Fruit fly (Drosophila melanogaster) whole organism, wandering third instar larva: ENCODE results near the gene CG31816.

Source experiments
- Abd-B ChIP-seq: fragments of >200 bp; optimal IDR thresholded peaks from 2 replicates; lab custom pipeline; 2017; ENCODE audit warnings: missing biosample characterization, missing genetic modification characterization
- CG32264 ChIP-seq: fragments of 200-800 bp; sonication (Bioruptor generic); optimal IDR thresholded peaks from 2 replicates; lab custom pipeline; 2016; ENCODE audit warnings: missing biosample characterization, missing genetic modification characterization
- CG9705 ChIP-seq: fragments of 200-800 bp; sonication (Bioruptor generic); optimal IDR thresholded peaks from 2 replicates; lab custom pipeline; 2018; ENCODE audit warnings: missing biosample characterization, mild to moderate bottlenecking, missing genetic modification characterization
- CrebA ChIP-seq: fragments of 200-800 bp; sonication (Bioruptor generic); optimal IDR thresholded peaks from 2 replicates; lab custom pipeline; 2016; ENCODE audit warnings: missing biosample characterization, mild to moderate bottlenecking, missing genetic modification characterization, borderline replicate concordance
- Dfd ChIP-seq: fragments of >200 bp; optimal IDR thresholded peaks from 2 replicates; lab custom pipeline; 2017; ENCODE audit warnings: missing biosample characterization, missing genetic modification characterization
- Dif ChIP-seq: fragments of 200-275, 200-300 bp; sonication (Bioruptor generic); optimal IDR thresholded peaks from 2 replicates; lab custom pipeline; 2018; ENCODE audit warnings: missing biosample characterization, missing genetic modification characterization; ENCODE audit not compliant: partially characterized antibody
- GATAd ChIP-seq: sonication (Bioruptor generic); optimal IDR thresholded peaks from 2 replicates; lab custom pipeline; 2016; ENCODE audit warnings: missing biosample characterization, missing genetic modification characterization
- HLH106 ChIP-seq: fragments of 200-800 bp; optimal IDR thresholded peaks from 3 replicates; lab custom pipeline; 2019; ENCODE audit warnings: missing biosample characterization, mild to moderate bottlenecking, missing genetic modification characterization, moderate library complexity
- Hnf4 ChIP-seq: fragments of 200-800 bp; sonication (Bioruptor generic); optimal IDR thresholded peaks from 2 replicates; lab custom pipeline; 2016; ENCODE audit warnings: missing biosample characterization, mild to moderate bottlenecking, missing genetic modification characterization
- Hr78 ChIP-seq: fragments of >200 bp; optimal IDR thresholded peaks from 2 replicates; lab custom pipeline; 2017; ENCODE audit warnings: missing biosample characterization, missing genetic modification characterization
- Hr83 ChIP-seq: fragments of 200-300 bp; sonication (Bioruptor generic); optimal IDR thresholded peaks from 2 replicates; lab custom pipeline; 2016; ENCODE audit warnings: missing biosample characterization, mild to moderate bottlenecking, missing genetic modification characterization, moderate library complexity; ENCODE audit not compliant: poor library complexity, severe bottlenecking
- Jra ChIP-seq: sonication (Bioruptor generic); optimal IDR thresholded peaks from 2 replicates; lab custom pipeline; 2016; ENCODE audit warnings: missing biosample characterization, missing genetic modification characterization
- Mio ChIP-seq: sonication (Bioruptor generic); optimal IDR thresholded peaks from 2 replicates; lab custom pipeline; 2016; ENCODE audit warnings: missing biosample characterization, missing genetic modification characterization
- Myc ChIP-seq: fragments of >200 bp; optimal IDR thresholded peaks from 2 replicates; lab custom pipeline; 2017
- N ChIP-seq: fragments of >200 bp; optimal IDR thresholded peaks from 2 replicates; lab custom pipeline; 2018; ENCODE audit warnings: missing biosample characterization, missing external identifiers, missing genetic modification characterization
- OdsH ChIP-seq: fragments of 200-800 bp; sonication (Bioruptor generic); optimal IDR thresholded peaks from 2 replicates; lab custom pipeline; 2016; ENCODE audit warnings: missing biosample characterization, mild to moderate bottlenecking, missing genetic modification characterization
- Rel ChIP-seq, 2 experiments: fragments of 200-800 bp; sonication (Bioruptor generic) in 1 of 2; optimal IDR thresholded peaks; 2 replicates in 1 of 2; 3 replicates in 1 of 2; lab custom pipeline; 2016 to 2019; ENCODE audit warnings: mild to moderate bottlenecking in 2 of 2, missing biosample characterization in 2 of 2, missing genetic modification characterization in 2 of 2, moderate library complexity in 1 of 2
- Sp1 ChIP-seq: fragments of 200-800 bp; sonication (Bioruptor generic); optimal IDR thresholded peaks from 3 replicates; lab custom pipeline; 2019; ENCODE audit warnings: missing biosample characterization, mild to moderate bottlenecking, missing genetic modification characterization, moderate library complexity
- Vsx2 ChIP-seq: fragments of 200-300, 225-300 bp; sonication (Bioruptor generic); optimal IDR thresholded peaks from 2 replicates; lab custom pipeline; 2018; ENCODE audit warnings: missing biosample characterization, missing genetic modification characterization; ENCODE audit not compliant: partially characterized antibody
- br ChIP-seq: fragments of 200-800 bp; sonication (Bioruptor generic); optimal IDR thresholded peaks from 2 replicates; lab custom pipeline; 2016; ENCODE audit warnings: missing biosample characterization, missing genetic modification characterization
- brk ChIP-seq: fragments of 200-800 bp; sonication (Bioruptor generic); optimal IDR thresholded peaks from 2 replicates; lab custom pipeline; 2016; ENCODE audit warnings: missing biosample characterization, mild to moderate bottlenecking, missing genetic modification characterization
- dl ChIP-seq, 2 experiments: fragments of 175-275, 200-275 bp in 1 of 2; fragments of 200-275 bp in 1 of 2; sonication (Bioruptor generic); optimal IDR thresholded peaks; lab custom pipeline; 2018; ENCODE audit warnings: mild to moderate bottlenecking in 2 of 2, missing biosample characterization in 2 of 2, missing genetic modification characterization in 2 of 2, moderate library complexity in 2 of 2; ENCODE audit not compliant: partially characterized antibody in 2 of 2, insufficient read depth in 1 of 2
- dmrt93B ChIP-seq: fragments of 200-800 bp; sonication (Bioruptor generic); optimal IDR thresholded peaks from 2 replicates; lab custom pipeline; 2018; ENCODE audit warnings: missing biosample characterization, mild to moderate bottlenecking, missing genetic modification characterization
- dsf ChIP-seq: sonication (Bioruptor generic); optimal IDR thresholded peaks from 2 replicates; lab custom pipeline; 2016; ENCODE audit warnings: missing biosample characterization, missing genetic modification characterization, borderline replicate concordance
- ey ChIP-seq: fragments of 200-800 bp; sonication (Bioruptor generic); optimal IDR thresholded peaks from 2 replicates; lab custom pipeline; 2016; ENCODE audit warnings: missing biosample characterization, missing genetic modification characterization
- foxo ChIP-seq, 2 experiments: fragments of 200-800 bp; sonication (Bioruptor generic); optimal IDR thresholded peaks; 2 replicates in 1 of 2; 3 replicates in 1 of 2; lab custom pipeline; 2016 to 2017; ENCODE audit warnings: missing biosample characterization in 2 of 2, missing genetic modification characterization in 2 of 2
- fru ChIP-seq: fragments of 200-800 bp; sonication (Bioruptor generic); optimal IDR thresholded peaks from 3 replicates; lab custom pipeline; 2016; ENCODE audit warnings: missing biosample characterization, mild to moderate bottlenecking, missing genetic modification characterization
- h ChIP-seq: fragments of 200-800 bp; sonication (Bioruptor generic); optimal IDR thresholded peaks from 3 replicates; lab custom pipeline; 2016; ENCODE audit warnings: missing biosample characterization, mild to moderate bottlenecking, missing genetic modification characterization
- jim ChIP-seq: fragments of 175-275, 200-325 bp; sonication (Bioruptor generic); optimal IDR thresholded peaks from 2 replicates; lab custom pipeline; 2016; ENCODE audit warnings: missing biosample characterization, mild to moderate bottlenecking, missing genetic modification characterization
- lola ChIP-seq: fragments of >200 bp; optimal IDR thresholded peaks from 2 replicates; lab custom pipeline; 2017; ENCODE audit warnings: missing biosample characterization, missing genetic modification characterization
- pan ChIP-seq: fragments of >200 bp; optimal IDR thresholded peaks from 2 replicates; lab custom pipeline; 2017
- psq ChIP-seq: fragments of 200-800 bp; sonication (Bioruptor generic); optimal IDR thresholded peaks from 3 replicates; lab custom pipeline; 2017; ENCODE audit warnings: missing biosample characterization, mild to moderate bottlenecking, missing genetic modification characterization, moderate library complexity
- rgr ChIP-seq: fragments of 200-800 bp; sonication (Bioruptor generic); optimal IDR thresholded peaks from 3 replicates; lab custom pipeline; 2016; ENCODE audit warnings: missing biosample characterization, mild to moderate bottlenecking, missing genetic modification characterization
- sage ChIP-seq: fragments of 200-800 bp; sonication (Bioruptor generic); optimal IDR thresholded peaks from 2 replicates; lab custom pipeline; 2016; ENCODE audit warnings: missing biosample characterization, mild to moderate bottlenecking, missing genetic modification characterization
- sv ChIP-seq: fragments of 200-800 bp; sonication (Bioruptor generic); optimal IDR thresholded peaks from 3 replicates; lab custom pipeline; 2016; ENCODE audit warnings: missing biosample characterization, missing genetic modification characterization
- tai ChIP-seq: sonication (Bioruptor generic); optimal IDR thresholded peaks from 2 replicates; lab custom pipeline; 2016; ENCODE audit warnings: missing biosample characterization, missing genetic modification characterization
- usp ChIP-seq: fragments of >200 bp; optimal IDR thresholded peaks from 2 replicates; lab custom pipeline; 2017; ENCODE audit warnings: missing biosample characterization, missing genetic modification characterization
- woc ChIP-seq: sonication (Bioruptor generic); optimal IDR thresholded peaks from 2 replicates; lab custom pipeline; 2016; ENCODE audit warnings: missing biosample characterization, mild to moderate bottlenecking, missing genetic modification characterization

Gene CG31816

dm6 chr2L:16590345-16591107 is 48.2 kb downstream of the CG31816 start:
- no peak for TF ChIP-seq Rel (GFP tag; optimal IDR thresholded peaks at IDR 0.05; lab: Kevin White, UChicago)
- peak; percentile 68 for TF ChIP-seq Rel (tag; optimal IDR thresholded peaks at IDR 0.05; lab: Kevin White, UChicago)
- no peak for TF ChIP-seq foxo (GFP tag; optimal IDR thresholded peaks at IDR 0.05; lab: Kevin White, UChicago)

dm6 chr2L:16591480-16591879 is 49.1 kb downstream of the CG31816 start:
- TF ChIP-seq Sp1 (GFP tag; lab: Kevin White, UChicago) (peak; percentile 35), Vsx2 (no peak), woc (GFP tag; lab: Kevin White, UChicago) (no peak), sv (GFP tag; lab: Kevin White, UChicago) (no peak), HLH106 (tag; lab: Kevin White, UChicago) (peak; percentile 6)

dm6 chr2L:16591934-16592333 is 49.6 kb downstream of the CG31816 start:
- TF ChIP-seq usp (GFP tag; lab: Kevin White, UChicago) (no peak), Dif (GFP tag; lab: Kevin White, UChicago) (no peak), psq (GFP tag; lab: Kevin White, UChicago) (peak; percentile 24), h (GFP tag; lab: Kevin White, UChicago) (peak; percentile 69), dl (GFP tag; optimal IDR thresholded peaks at IDR 0.05; lab: Kevin White, UChicago; ENCODE audit: insufficient read depth in 1 of 2, partially characterized antibody in 2 of 2) (no peak), jim (no peak), GATAd (GFP tag; lab: Kevin White, UChicago) (no peak), Hnf4 (GFP tag; lab: Kevin White, UChicago) (peak; percentile 37), Sp1 (GFP tag; lab: Kevin White, UChicago) (no peak), OdsH (peak; percentile 42), fru (GFP tag; lab: Kevin White, UChicago) (peak; percentile 68), Hr78 (GFP tag; lab: Kevin White, UChicago) (no peak), Myc (lab: Kevin White, UChicago) (no peak), lola (GFP tag; lab: Kevin White, UChicago) (no peak), tai (no peak), Rel (GFP tag; optimal IDR thresholded peaks at IDR 0.05; lab: Kevin White, UChicago) (no peak), Rel (tag; optimal IDR thresholded peaks at IDR 0.05; lab: Kevin White, UChicago) (no peak), br (peak; percentile 61), CG9705 (GFP tag; lab: Kevin White, UChicago) (no peak), Vsx2 (no peak), sv (GFP tag; lab: Kevin White, UChicago) (no peak), brk (GFP tag; lab: Kevin White, UChicago) (no peak), woc (GFP tag; lab: Kevin White, UChicago) (peak; percentile 41), ey (GFP tag; lab: Kevin White, UChicago) (peak; percentile 60), HLH106 (tag; lab: Kevin White, UChicago) (peak; percentile 49), pan (lab: Kevin White, UChicago) (no peak), N (GFP tag; lab: Kevin White, UChicago) (no peak), dmrt93B (GFP tag; lab: Kevin White, UChicago) (peak; percentile 2), Hr83 (GFP tag; lab: Kevin White, UChicago) (no peak), sage (GFP tag; lab: Kevin White, UChicago) (peak; percentile 2), foxo (GFP tag; optimal IDR thresholded peaks at IDR 0.05; lab: Kevin White, UChicago) (peak in 1 of 2 experiments; percentile 30), Jra (GFP tag; lab: Kevin White, UChicago) (no peak), rgr (GFP tag; lab: Kevin White, UChicago) (peak; percentile 61), Mio (GFP tag; lab: Kevin White, UChicago) (no peak), Abd-B (GFP tag; lab: Kevin White, UChicago) (no peak), dsf (no peak), CG32264 (GFP tag; lab: Kevin White, UChicago) (no peak), Dfd (GFP tag; lab: Kevin White, UChicago) (no peak), CrebA (GFP tag; lab: Kevin White, UChicago) (no peak)
